Fruit fly (Drosophila melanogaster): ENCODE data around the gene CG11403.

Gene CG11403

dm6 chrX:1270655-1271054, 31.0 kb upstream of the CG11403 start (continued):
- TF ChIP-seq CG10462 (GFP tag; optimal IDR thresholded peaks at IDR 0.05) (no peak), sob (GFP tag; IDR thresholded peaks at IDR 0.05) (0 out of 2 replicates have a peak, but pooled peaks have one; percentile 32), CG1603 (tag; optimal IDR thresholded peaks at IDR 0.05) (peak; percentile 26), CG10366 (GFP tag; IDR thresholded peaks at IDR 0.05) (no peak), wek (GFP tag; optimal IDR thresholded peaks at IDR 0.05) (no peak), luna (GFP tag; optimal IDR thresholded peaks at IDR 0.05) (no peak), jigr1 (GFP tag; IDR thresholded peaks at IDR 0.05) (no peak), sr (GFP tag; IDR thresholded peaks at IDR 0.05) (no peak), Mes4 (GFP tag; optimal IDR thresholded peaks at IDR 0.05) (no peak), ro (GFP tag; IDR thresholded peaks at IDR 0.05) (no peak), CG8089 (GFP tag; optimal IDR thresholded peaks at IDR 0.05) (no peak), chif (GFP tag; optimal IDR thresholded peaks at IDR 0.05) (no peak), CG13287 (GFP tag; IDR thresholded peaks at IDR 0.05; ENCODE audit: partially characterized antibody) (no peak), cg (GFP tag; optimal IDR thresholded peaks at IDR 0.05) (no peak), slp2 (GFP tag; optimal IDR thresholded peaks at IDR 0.05) (no peak), B-H1 (GFP tag; IDR thresholded peaks at IDR 0.05) (no peak), Bgb (GFP tag; IDR thresholded peaks at IDR 0.05; ENCODE audit: partially characterized antibody) (no peak), toy (GFP tag; IDR thresholded peaks at IDR 0.05) (no peak), eve (GFP tag; optimal IDR thresholded peaks at IDR 0.05) (peak in 1 of 2 experiments; percentile 47), so (GFP tag; IDR thresholded peaks at IDR 0.05) (0 out of 3 replicates have a peak, but pooled peaks have one; percentile 35), Atf6 (GFP tag; IDR thresholded peaks at IDR 0.05) (peak; percentile 54), zfh2 (GFP tag; optimal IDR thresholded peaks at IDR 0.05) (peak; percentile 44), emc (GFP tag; optimal IDR thresholded peaks at IDR 0.05) (no peak), gcm (GFP tag; optimal IDR thresholded peaks at IDR 0.05) (peak; percentile 36), zf30C (GFP tag; optimal IDR thresholded peaks at IDR 0.05) (no peak), Bdp1 (GFP tag; optimal IDR thresholded peaks at IDR 0.05) (no peak), pzg (GFP tag; optimal IDR thresholded peaks at IDR 0.05) (no peak), CG9932 (GFP tag; IDR thresholded peaks at IDR 0.05) (peak; percentile 63), E2f1 (GFP tag; IDR thresholded peaks at IDR 0.05) (no peak), CG15269 (tag; optimal IDR thresholded peaks at IDR 0.05) (peak; percentile 67), croc (GFP tag; conservative IDR thresholded peaks at IDR 0.05) (0 out of 3 replicates have a peak, but pooled peaks have one; percentile 29), CG6813 (GFP tag; optimal IDR thresholded peaks at IDR 0.05) (peak; percentile 10), CG34376 (GFP tag; optimal IDR thresholded peaks at IDR 0.05) (no peak), crol (GFP tag; IDR thresholded peaks at IDR 0.05) (no peak), CG17359 (tag; optimal IDR thresholded peaks at IDR 0.05) (peak; percentile 22), CG9727 (GFP tag; optimal IDR thresholded peaks at IDR 0.05) (peak; percentile 53), Asciz (GFP tag; optimal IDR thresholded peaks at IDR 0.05) (no peak), HLH54F (GFP tag; optimal IDR thresholded peaks at IDR 0.05) (peak; percentile 9), row (GFP tag; IDR thresholded peaks at IDR 0.05) (peak; percentile 63), amos (GFP tag; IDR thresholded peaks at IDR 0.05; ENCODE audit: partially characterized antibody) (no peak), salm (tag; optimal IDR thresholded peaks at IDR 0.05) (no peak), CG7786 (GFP tag; optimal IDR thresholded peaks at IDR 0.05) (peak; percentile 8), gsb-n (tag; optimal IDR thresholded peaks at IDR 0.05) (no peak), CG10267 (tag; optimal IDR thresholded peaks at IDR 0.05) (peak; percentile 21), CG12769 (tag; optimal IDR thresholded peaks at IDR 0.05) (no peak), CG6854 (GFP tag; optimal IDR thresholded peaks at IDR 0.05) (no peak), CG7271 (tag; optimal IDR thresholded peaks at IDR 0.05) (no peak), Sox100B (GFP tag; optimal IDR thresholded peaks at IDR 0.05) (peak; percentile 50), Pdp1 (GFP tag; optimal IDR thresholded peaks at IDR 0.05) (peak; percentile 11 to 14), NK7.1 (GFP tag; optimal IDR thresholded peaks at IDR 0.05) (no peak), Gsc (GFP tag; IDR thresholded peaks at IDR 0.05) (no peak)
